Worm (Caenorhabditis elegans): ENCODE results near the gene srh-308.

srh-308 gene

ce11 chrV:14038328-14039084 lies 21.1 kb upstream of the srh-308 start, which contains the start of gene vps-39 (continued):
- TF ChIP-seq daf-8 (GFP tag; IDR thresholded peaks at IDR 0.05) (peak; percentile 71; the same call in 1 of the 2 replicates), set-16 (GFP tag; IDR thresholded peaks at IDR 0.05) (peak; percentile 87), nhr-102 (tag; optimal IDR thresholded peaks at IDR 0.05) (peak; percentile 45), nhr-42 (GFP tag; IDR thresholded peaks at IDR 0.05) (peak; percentile 95), T26A8.4 (GFP tag; IDR thresholded peaks at IDR 0.05) (peak; percentile 96), mep-1 (tag; optimal IDR thresholded peaks at IDR 0.05) (peak; percentile 51), Y75B8A.6 (GFP tag; IDR thresholded peaks at IDR 0.05) (0 out of 2 replicates have a peak, but pooled peaks have one; percentile 54), dve-1 (tag; optimal IDR thresholded peaks at IDR 0.05; ENCODE audit: insufficient read depth) (peak; percentile 3), hmg-1.1 (GFP tag; IDR thresholded peaks at IDR 0.05) (peak; percentile 95), nhr-41 (GFP tag; IDR thresholded peaks at IDR 0.05) (peak; percentile 72; the same call in 1 of the 2 replicates), rbr-2 (tag; optimal IDR thresholded peaks at IDR 0.05) (peak; percentile 56), lin-38 (GFP tag; IDR thresholded peaks at IDR 0.05) (peak; percentile 99)

ce11 chrV:14033649-14034048 lies 16.3 kb upstream of the srh-308 start, which contains the start of gene ins-10:
Gene ins-10, plus strand, starts transcription at chrV:14033949.
- TF ChIP-seq ceh-28 (tag; optimal IDR thresholded peaks at IDR 0.05): no peak
- no peak for TF ChIP-seq aha-1 (tag)
- TF ChIP-seq php-3 (GFP tag; IDR thresholded peaks at IDR 0.05): no peak
- no peak for TF ChIP-seq ceh-44 (GFP tag; IDR thresholded peaks at IDR 0.05)
- no peak for TF ChIP-seq daf-16 (GFP tag; optimal IDR thresholded peaks at IDR 0.05)
- TF ChIP-seq daf-16 (tag; optimal IDR thresholded peaks at IDR 0.05): no peak
- TF ChIP-seq Y5F2A.4 (GFP tag; optimal IDR thresholded peaks at IDR 0.05): no peak
- no peak for TF ChIP-seq madf-9 (GFP tag; conservative IDR thresholded peaks at IDR 0.05)
- TF ChIP-seq rbr-2 (tag; optimal IDR thresholded peaks at IDR 0.05): no peak
- TF ChIP-seq cey-2 (tag; optimal IDR thresholded peaks at IDR 0.05; ENCODE audit: borderline replicate concordance, insufficient read depth): no peak
- no peak for TF ChIP-seq nhr-48 (tag; optimal IDR thresholded peaks at IDR 0.05)
- TF ChIP-seq unc-130 (GFP tag; optimal IDR thresholded peaks at IDR 0.05): no peak
- TF ChIP-seq T20F7.1 (GFP tag; optimal IDR thresholded peaks at IDR 0.05): no peak
- no peak for TF ChIP-seq ces-1 (GFP tag; optimal IDR thresholded peaks at IDR 0.05)
- TF ChIP-seq hlh-11 (tag; optimal IDR thresholded peaks at IDR 0.05): no peak
- TF ChIP-seq tag-97 (GFP tag; IDR thresholded peaks at IDR 0.05): no peak
- no peak for TF ChIP-seq F37D6.2 (tag; optimal IDR thresholded peaks at IDR 0.05)
- no peak for TF ChIP-seq ctbp-1 (GFP tag; IDR thresholded peaks at IDR 0.05)
- TF ChIP-seq ceh-82 (tag; optimal IDR thresholded peaks at IDR 0.05): no peak

DNA sequence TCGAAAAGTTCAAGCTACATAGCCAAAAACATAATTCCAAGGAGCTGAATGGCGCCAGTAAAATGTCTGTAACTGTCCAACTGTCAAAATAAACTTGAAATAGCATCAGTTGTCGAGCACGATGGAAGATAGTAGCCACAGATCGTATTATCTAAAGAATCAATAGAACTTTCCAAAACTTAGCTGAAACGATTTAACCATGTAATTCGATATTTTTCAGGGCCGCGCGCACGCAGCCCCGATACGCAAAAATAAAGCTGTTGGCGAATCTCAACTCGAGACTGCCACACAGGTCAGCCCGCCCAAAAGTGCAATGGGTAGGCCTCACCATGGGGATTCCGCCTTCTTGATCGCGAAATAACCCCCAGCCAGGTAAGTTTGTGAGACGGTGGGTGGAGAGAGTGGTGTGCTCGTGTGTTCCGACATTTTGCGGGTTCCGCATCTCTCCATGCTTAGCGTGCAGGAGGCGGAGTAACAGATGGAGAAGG lies 10.9 kb upstream of the srh-308 start:
- TF ChIP-seq dmd-9 (GFP tag; IDR thresholded peaks at IDR 0.05) (peak; percentile 59; the same call in 1 of the 2 replicates), mdl-1 (tag; optimal IDR thresholded peaks at IDR 0.05) (peak in 1 of 2 experiments; percentile 0), Y48G9A.11 (GFP tag; IDR thresholded peaks at IDR 0.05) (peak; percentile 74), lir-3 (tag; optimal IDR thresholded peaks at IDR 0.05) (peak; percentile 32), Y5F2A.4 (GFP tag; optimal IDR thresholded peaks at IDR 0.05) (peak; percentile 5), ces-1 (GFP tag; optimal IDR thresholded peaks at IDR 0.05) (no peak), lin-38 (GFP tag; IDR thresholded peaks at IDR 0.05) (peak; percentile 79), spr-1 (tag; optimal IDR thresholded peaks at IDR 0.05) (peak; percentile 64), daf-16 (GFP tag; optimal IDR thresholded peaks at IDR 0.05) (peak; percentile 17 to 44), daf-16 (tag; optimal IDR thresholded peaks at IDR 0.05) (peak; percentile 56), lin-15B (tag; optimal IDR thresholded peaks at IDR 0.05) (no peak), aly-2 (tag; optimal IDR thresholded peaks at IDR 0.05) (no peak), madf-9 (GFP tag; conservative IDR thresholded peaks at IDR 0.05) (no peak), ceh-82 (tag; optimal IDR thresholded peaks at IDR 0.05) (no peak), nhr-77 (tag; optimal IDR thresholded peaks at IDR 0.05) (peak; percentile 16), ceh-20 (GFP tag; IDR thresholded peaks at IDR 0.05) (0 out of 2 replicates have a peak, but pooled peaks have one; percentile 34), pha-4 (GFP tag; IDR thresholded peaks at IDR 0.05) (peak; percentile 54; the same call in 1 of the 2 replicates), pha-4 (tag; optimal IDR thresholded peaks at IDR 0.05) (no peak), mdt-29 (GFP tag; IDR thresholded peaks at IDR 0.05) (peak; percentile 60; the same call in 1 of the 2 replicates), ceh-44 (GFP tag; IDR thresholded peaks at IDR 0.05) (peak; percentile 81), spr-3 (GFP tag; optimal IDR thresholded peaks at IDR 0.05) (peak; percentile 51), daf-8 (GFP tag; IDR thresholded peaks at IDR 0.05) (no peak), nhr-48 (tag; optimal IDR thresholded peaks at IDR 0.05) (peak; percentile 63), rbr-2 (tag; optimal IDR thresholded peaks at IDR 0.05) (peak; percentile 40), daf-19 (GFP tag; conservative IDR thresholded peaks at IDR 0.05) (no peak), ceh-32 (tag; optimal IDR thresholded peaks at IDR 0.05; ENCODE audit: poor library complexity) (no peak)

All from whole organism, L4 larva.